Fruit fly (Drosophila melanogaster): ENCODE data around the gene CG5001.

CG5001 gene

DNA sequence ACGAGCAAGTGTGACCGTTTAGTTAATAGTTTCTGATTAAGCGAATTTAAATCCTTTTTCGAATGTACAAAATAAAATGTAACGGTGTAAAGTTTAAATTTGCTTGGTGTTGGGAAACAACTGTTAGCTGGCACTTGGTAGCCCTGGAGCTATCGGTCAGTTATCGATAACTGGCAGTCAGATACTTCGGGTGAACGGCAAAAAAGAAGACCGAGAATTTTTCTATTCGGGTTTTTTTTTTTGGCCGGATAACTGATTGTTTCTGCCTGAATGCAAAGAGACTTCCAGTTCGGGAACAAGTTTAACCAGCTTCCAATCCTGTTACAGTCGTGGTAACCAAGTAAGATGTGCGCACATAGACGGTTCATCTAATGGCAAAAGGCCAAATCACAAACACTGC lies 8.0 kb upstream of the CG5001 start, which contains the start of gene CG4896 (continued):
- TF ChIP-seq BEAF-32 (GFP tag; optimal IDR thresholded peaks at IDR 0.05) (peak; percentile 66), CG14050 (GFP tag; IDR thresholded peaks at IDR 0.05) (no peak), bsh (GFP tag; optimal IDR thresholded peaks at IDR 0.05) (peak in 1 of 2 experiments; percentile 51), CG13894 (tag; optimal IDR thresholded peaks at IDR 0.05) (no peak), Usf (GFP tag; optimal IDR thresholded peaks at IDR 0.05) (no peak), CG43689 (GFP tag; IDR thresholded peaks at IDR 0.05) (no peak), Adf1 (GFP tag; IDR thresholded peaks at IDR 0.05) (no peak), sob (GFP tag; IDR thresholded peaks at IDR 0.05) (no peak), CG34376 (GFP tag; optimal IDR thresholded peaks at IDR 0.05) (peak; percentile 7), GATAe (GFP tag; conservative IDR thresholded peaks at IDR 0.05) (no peak), CG11093 (GFP tag; IDR thresholded peaks at IDR 0.05) (no peak), TFAM (GFP tag; optimal IDR thresholded peaks at IDR 0.05) (no peak), hb (GFP tag; IDR thresholded peaks at IDR 0.05; ENCODE audit: partially characterized antibody) (peak; percentile 66; the same call in 2 of the 3 replicates), twi (tag; optimal IDR thresholded peaks at IDR 0.05) (no peak), ro (GFP tag; IDR thresholded peaks at IDR 0.05) (no peak), Six4 (GFP tag; optimal IDR thresholded peaks at IDR 0.05) (no peak), org-1 (GFP tag; optimal IDR thresholded peaks at IDR 0.05) (no peak), chinmo (GFP tag; IDR thresholded peaks at IDR 0.05; ENCODE audit: partially characterized antibody) (peak; percentile 77; the same call in 1 of the 4 replicates), CG11696 (GFP tag; IDR thresholded peaks at IDR 0.05) (no peak), exex (tag; optimal IDR thresholded peaks at IDR 0.05) (no peak), CG34224 (GFP tag; IDR thresholded peaks at IDR 0.05; ENCODE audit: partially characterized antibody) (peak; percentile 71), Mad (GFP tag; optimal IDR thresholded peaks at IDR 0.05) (no peak), CG1602 (GFP tag; optimal IDR thresholded peaks at IDR 0.05) (no peak), CG3726 (GFP tag; IDR thresholded peaks at IDR 0.05) (no peak), caup (GFP tag; optimal IDR thresholded peaks at IDR 0.05; ENCODE audit: severe bottlenecking) (no peak), sd (tag; optimal IDR thresholded peaks at IDR 0.05) (no peak), bbx (GFP tag; IDR thresholded peaks at IDR 0.05; ENCODE audit: partially characterized antibody) (peak; percentile 82), Hmr (GFP tag; optimal IDR thresholded peaks at IDR 0.05) (no peak), Scr (GFP tag; IDR thresholded peaks at IDR 0.05; ENCODE audit: partially characterized antibody) (peak; percentile 64), CG12071 (GFP tag; optimal IDR thresholded peaks at IDR 0.05) (no peak), CG16813 (GFP tag; IDR thresholded peaks at IDR 0.05; ENCODE audit: partially characterized antibody) (peak; percentile 55; the same call in 2 of the 3 replicates), CG17829 (tag; optimal IDR thresholded peaks at IDR 0.05) (no peak), bowl (GFP tag; IDR thresholded peaks at IDR 0.05) (no peak), bigmax (GFP tag; optimal IDR thresholded peaks at IDR 0.05) (no peak), gfzf (GFP tag; optimal IDR thresholded peaks at IDR 0.05) (peak; percentile 40), CG7556 (GFP tag; optimal IDR thresholded peaks at IDR 0.05) (no peak), CG14860 (GFP tag; IDR thresholded peaks at IDR 0.05; ENCODE audit: partially characterized antibody) (peak; percentile 57; the same call in 2 of the 3 replicates), CG4282 (GFP tag; optimal IDR thresholded peaks at IDR 0.05) (no peak), zf30C (GFP tag; optimal IDR thresholded peaks at IDR 0.05) (no peak), CG9797 (GFP tag; optimal IDR thresholded peaks at IDR 0.05) (peak; percentile 14), crc (GFP tag; optimal IDR thresholded peaks at IDR 0.05) (no peak), Spps (tag; optimal IDR thresholded peaks at IDR 0.05) (no peak), Sox102F (GFP tag; optimal IDR thresholded peaks at IDR 0.05) (no peak), fd64A (GFP tag; optimal IDR thresholded peaks at IDR 0.05) (no peak), Bgb (GFP tag; IDR thresholded peaks at IDR 0.05; ENCODE audit: partially characterized antibody) (peak; percentile 80), Dbx (GFP tag; IDR thresholded peaks at IDR 0.05) (0 out of 3 replicates have a peak, but pooled peaks have one; percentile 28), usp (GFP tag; optimal IDR thresholded peaks at IDR 0.05) (no peak), dmrt11E (tag; optimal IDR thresholded peaks at IDR 0.05) (no peak), CG2678 (tag; optimal IDR thresholded peaks at IDR 0.05) (no peak), sug (tag; optimal IDR thresholded peaks at IDR 0.05) (no peak)

Data from whole organism, embryonic.